Worm (Caenorhabditis elegans) whole organism, L2 larva: ENCODE results near the gene D1005.10.

Source experiments
- C34F6.9 ChIP-seq: fragments of 150-350 bp; optimal IDR thresholded peaks from 2 replicates; lab custom pipeline; 2014; ENCODE audit warnings: missing biosample characterization, missing genetic modification characterization
- F13H6.1 ChIP-seq: sonication (generic microtip); optimal IDR thresholded peaks from 2 replicates; lab custom pipeline; 2016; ENCODE audit warnings: missing genetic modification characterization, missing compliant biosample characterization
- Y55F3AM.14 ChIP-seq: fragments of 200-800 bp; sonication (Bioruptor generic); optimal IDR thresholded peaks from 2 replicates; lab custom pipeline; 2018; ENCODE audit warnings: mild to moderate bottlenecking, missing genetic modification characterization, missing compliant biosample characterization
- ZK546.5 ChIP-seq: sonication (generic microtip); optimal IDR thresholded peaks from 2 replicates; lab custom pipeline; 2017; ENCODE audit warnings: missing biosample characterization, missing genetic modification characterization
- alr-1 ChIP-seq: fragments of 150-350 bp; optimal IDR thresholded peaks from 2 replicates; lab custom pipeline; 2014; ENCODE audit warnings: missing biosample characterization, missing genetic modification characterization
- aly-2 ChIP-seq: fragments of 150-350 bp; optimal IDR thresholded peaks from 2 replicates; lab custom pipeline; 2014; ENCODE audit warnings: missing biosample characterization, missing genetic modification characterization
- ama-1 ChIP-seq: fragments of 150-350 bp; optimal IDR thresholded peaks from 2 replicates; lab custom pipeline; 2018; ENCODE audit warnings: inconsistent platforms
- blmp-1 ChIP-seq: sonication (generic microtip); optimal IDR thresholded peaks from 2 replicates; lab custom pipeline; 2017; ENCODE audit warnings: missing genetic modification characterization, mild to moderate bottlenecking, missing compliant biosample characterization, antibody characterized with exemption, moderate library complexity; ENCODE audit not compliant: insufficient read depth
- ceh-16 ChIP-seq: fragments of 150-350 bp; optimal IDR thresholded peaks from 2 replicates; lab custom pipeline; 2014; ENCODE audit warnings: missing biosample characterization, missing genetic modification characterization
- ceh-82 ChIP-seq: fragments of 150-350 bp; optimal IDR thresholded peaks from 2 replicates; lab custom pipeline; 2014; ENCODE audit warnings: missing biosample characterization, missing genetic modification characterization
- crh-2 ChIP-seq: sonication (generic microtip); optimal IDR thresholded peaks from 2 replicates; lab custom pipeline; 2017; ENCODE audit warnings: missing biosample characterization, missing genetic modification characterization
- egl-27 ChIP-seq: sonication (generic microtip); optimal IDR thresholded peaks from 3 replicates; lab custom pipeline; 2017; ENCODE audit warnings: missing biosample characterization, missing genetic modification reagents, missing genetic modification characterization
- elt-1 ChIP-seq: fragments of 150-350 bp; optimal IDR thresholded peaks from 2 replicates; lab custom pipeline; 2014; ENCODE audit warnings: missing biosample characterization, missing genetic modification characterization
- elt-3 ChIP-seq: sonication (generic microtip); optimal IDR thresholded peaks from 2 replicates; lab custom pipeline; 2017; ENCODE audit warnings: missing biosample characterization, missing genetic modification characterization
- fos-1 ChIP-seq: fragments of 150-350 bp; optimal IDR thresholded peaks from 2 replicates; lab custom pipeline; 2014; ENCODE audit warnings: missing biosample characterization, missing genetic modification characterization
- gmeb-1 ChIP-seq: fragments of 150-350 bp; optimal IDR thresholded peaks from 2 replicates; lab custom pipeline; 2014; ENCODE audit warnings: missing biosample characterization, missing genetic modification characterization
- lin-13 ChIP-seq: fragments of 150-350 bp; optimal IDR thresholded peaks from 2 replicates; lab custom pipeline; 2014; ENCODE audit warnings: missing biosample characterization, missing genetic modification reagents, missing genetic modification characterization
- lin-39 ChIP-seq: fragments of 150-350 bp; optimal IDR thresholded peaks from 2 replicates; lab custom pipeline; 2014; ENCODE audit warnings: missing biosample characterization, missing genetic modification reagents, missing genetic modification characterization
- lsy-2 ChIP-seq, 2 experiments: fragments of 150-350 bp in 1 of 2; sonication (generic microtip) in 1 of 2; optimal IDR thresholded peaks; 2 replicates each; lab custom pipeline; 2014 to 2017; ENCODE audit warnings: missing biosample characterization in 2 of 2, missing genetic modification characterization in 2 of 2
- mab-5 ChIP-seq: fragments of 150-350 bp; optimal IDR thresholded peaks from 2 replicates; lab custom pipeline; 2014; ENCODE audit warnings: missing biosample characterization, missing genetic modification characterization
- mbf-1 ChIP-seq: sonication (generic microtip); optimal IDR thresholded peaks from 2 replicates; lab custom pipeline; 2017; ENCODE audit warnings: missing biosample characterization, missing genetic modification characterization
- mdl-1 ChIP-seq, 2 experiments: fragments of 150-350 bp in 1 of 2; sonication (generic microtip) in 1 of 2; optimal IDR thresholded peaks; 2 replicates each; lab custom pipeline; 2017; ENCODE audit warnings: missing biosample characterization in 2 of 2, missing genetic modification characterization in 2 of 2
- nhr-10 ChIP-seq: sonication (generic microtip); optimal IDR thresholded peaks from 2 replicates; lab custom pipeline; 2017; ENCODE audit warnings: missing biosample characterization, missing genetic modification characterization
- nhr-11 ChIP-seq: fragments of 150-350 bp; optimal IDR thresholded peaks from 2 replicates; lab custom pipeline; 2014; ENCODE audit warnings: missing biosample characterization, missing genetic modification characterization
- nhr-12 ChIP-seq: fragments of 150-350 bp; optimal IDR thresholded peaks from 2 replicates; lab custom pipeline; 2014; ENCODE audit warnings: missing biosample characterization, missing genetic modification characterization
- nhr-129 ChIP-seq: fragments of 150-350 bp; optimal IDR thresholded peaks from 2 replicates; lab custom pipeline; 2014; ENCODE audit warnings: missing biosample characterization, missing genetic modification characterization
- nhr-21 ChIP-seq: fragments of 150-350 bp; optimal IDR thresholded peaks from 2 replicates; lab custom pipeline; 2014; ENCODE audit warnings: missing biosample characterization, missing genetic modification characterization
- nhr-23 ChIP-seq: fragments of 150-350 bp; optimal IDR thresholded peaks from 2 replicates; lab custom pipeline; 2014; ENCODE audit warnings: missing biosample characterization, missing genetic modification reagents, missing genetic modification characterization
- nhr-237 ChIP-seq: fragments of 150-350 bp; optimal IDR thresholded peaks from 2 replicates; lab custom pipeline; 2014; ENCODE audit warnings: missing biosample characterization, missing genetic modification characterization
- nhr-25 ChIP-seq: fragments of 150-350 bp; sonication (generic microtip); optimal IDR thresholded peaks from 3 replicates; lab custom pipeline; 2014; ENCODE audit warnings: missing biosample characterization, missing genetic modification characterization
- nhr-6 ChIP-seq: fragments of 150-350 bp; optimal IDR thresholded peaks from 2 replicates; lab custom pipeline; 2014; ENCODE audit warnings: missing biosample characterization, missing genetic modification characterization
- nhr-77 ChIP-seq: fragments of 150-350 bp; optimal IDR thresholded peaks from 2 replicates; lab custom pipeline; 2014; ENCODE audit warnings: missing biosample characterization, missing genetic modification characterization
- peb-1 ChIP-seq: fragments of 150-350 bp; optimal IDR thresholded peaks from 2 replicates; lab custom pipeline; 2014; ENCODE audit warnings: missing biosample characterization, missing genetic modification characterization
- sem-4 ChIP-seq: fragments of 150-350 bp; optimal IDR thresholded peaks from 2 replicates; lab custom pipeline; 2014; ENCODE audit warnings: missing biosample characterization, missing genetic modification reagents, missing genetic modification characterization
- skn-1 ChIP-seq: sonication (generic microtip); optimal IDR thresholded peaks from 2 replicates; lab custom pipeline; 2017; ENCODE audit warnings: missing biosample characterization, missing genetic modification characterization
- sma-3 ChIP-seq: sonication (generic microtip); optimal IDR thresholded peaks from 2 replicates; lab custom pipeline; 2016; ENCODE audit warnings: missing genetic modification reagents, missing genetic modification characterization, missing compliant biosample characterization
- sma-9 ChIP-seq, 2 experiments: fragments of 150-350 bp in 1 of 2; sonication (generic microtip) in 1 of 2; optimal IDR thresholded peaks; 2 replicates each; lab custom pipeline; 2014 to 2016; ENCODE audit warnings: missing genetic modification characterization in 2 of 2, mild to moderate bottlenecking in 1 of 2, missing biosample characterization in 1 of 2, missing compliant biosample characterization in 1 of 2, missing genetic modification reagents in 1 of 2, moderate library complexity in 1 of 2
- snpc-4 ChIP-seq: fragments of 150-350 bp; optimal IDR thresholded peaks from 2 replicates; lab custom pipeline; 2014; ENCODE audit warnings: missing biosample characterization, missing genetic modification characterization
- unc-39 ChIP-seq: fragments of 150-350 bp; optimal IDR thresholded peaks from 2 replicates; lab custom pipeline; 2014; ENCODE audit warnings: missing biosample characterization, missing genetic modification characterization
- unc-62 ChIP-seq: fragments of 150-350 bp; optimal IDR thresholded peaks from 2 replicates; lab custom pipeline; 2014; ENCODE audit warnings: missing biosample characterization, missing genetic modification reagents, missing genetic modification characterization
- zag-1 ChIP-seq: fragments of 150-350 bp; optimal IDR thresholded peaks from 2 replicates; lab custom pipeline; 2014; ENCODE audit warnings: missing biosample characterization, missing genetic modification characterization
- ztf-1 ChIP-seq: fragments of 200-800 bp; sonication (Bioruptor generic); conservative IDR thresholded peaks from 2 replicates; pipeline ENCODE4 v1.3.6; 2022; ENCODE audit warnings: missing genetic modification characterization, missing compliant biosample characterization
- ztf-11 ChIP-seq: sonication (generic microtip); optimal IDR thresholded peaks from 2 replicates; lab custom pipeline; 2017; ENCODE audit warnings: missing biosample characterization, missing genetic modification characterization
- ztf-4 ChIP-seq: fragments of 150-350 bp; optimal IDR thresholded peaks from 2 replicates; lab custom pipeline; 2014; ENCODE audit warnings: missing biosample characterization, missing genetic modification characterization

D1005.10 gene

DNA sequence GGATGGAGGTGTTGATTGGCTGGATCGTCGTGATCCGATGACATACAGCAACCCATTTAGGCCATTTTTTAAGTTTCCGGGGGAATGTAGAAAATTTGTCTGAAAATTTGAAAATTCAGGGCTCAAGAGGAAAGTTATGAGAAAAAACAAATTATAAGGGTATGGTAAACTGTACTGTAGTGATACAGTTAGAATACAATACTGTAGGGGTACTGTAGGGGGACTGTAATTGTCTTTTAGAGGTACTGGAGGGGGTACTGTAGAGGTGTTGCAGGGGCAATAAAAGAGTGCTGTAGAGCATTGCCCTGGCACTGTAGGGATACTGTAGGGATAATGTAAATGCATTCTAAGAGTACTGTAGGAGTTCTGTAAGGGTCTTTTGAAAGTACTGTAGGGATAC lies 21.3 kb downstream of the D1005.10 start, which contains the start of gene D1005.6:
Gene D1005.6 (minus strand): TSS at position 101 of the 400 bp plus-strand sequence.
- no peak for TF ChIP-seq mbf-1 (tag; lab: Kevin White, UChicago)
- no peak for TF ChIP-seq nhr-129 (tag; lab: Kevin White, UChicago)
- no peak for TF ChIP-seq peb-1
- TF ChIP-seq nhr-77, result no peak
- no peak for TF ChIP-seq nhr-12 (tag; lab: Kevin White, UChicago)
- TF ChIP-seq nhr-11 (tag; lab: Kevin White, UChicago), result no peak
- no peak for TF ChIP-seq nhr-237 (tag; lab: Kevin White, UChicago)
- TF ChIP-seq ZK546.5, result no peak
- no peak for TF ChIP-seq lin-39 (tag; lab: Kevin White, UChicago)
- no peak for TF ChIP-seq ama-1 (lab: Kevin White, UChicago)
- TF ChIP-seq lin-13 (GFP tag; lab: Kevin White, UChicago), result no peak
- no peak for TF ChIP-seq egl-27
- no peak for TF ChIP-seq elt-1 (tag; lab: Kevin White, UChicago)
- TF ChIP-seq zag-1 (tag; lab: Kevin White, UChicago), result no peak
- no peak for TF ChIP-seq alr-1 (tag; lab: Kevin White, UChicago)

DNA sequence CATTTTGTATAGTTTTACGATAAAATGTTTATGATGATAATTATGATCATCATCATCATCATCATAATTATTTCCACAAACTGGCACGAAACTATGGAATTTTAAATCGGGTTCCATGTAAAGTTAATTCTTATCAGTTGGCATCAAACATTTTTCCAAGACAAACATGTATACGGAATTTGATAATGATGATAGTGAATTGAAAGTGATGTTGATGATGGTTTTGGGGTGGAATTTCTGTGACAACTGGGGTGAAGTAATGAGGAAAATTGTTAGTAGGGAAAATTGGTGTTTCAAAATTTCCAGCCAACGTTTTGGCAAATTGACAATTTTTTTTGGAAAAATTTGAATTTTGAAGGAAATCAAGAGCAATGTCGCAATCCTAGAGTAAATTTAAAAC lies 26.2 kb downstream of the D1005.10 start:
- TF ChIP-seq blmp-1 (no peak), unc-62 (GFP tag; lab: Kevin White, UChicago) (no peak), lin-39 (tag; lab: Kevin White, UChicago) (no peak), C34F6.9 (no peak), ceh-82 (no peak), ZK546.5 (no peak), aly-2 (tag; lab: Kevin White, UChicago) (no peak), mab-5 (no peak), elt-1 (tag; lab: Kevin White, UChicago) (no peak), ztf-1 (GFP tag; lab: Robert Waterston, UW) (no peak), nhr-77 (no peak), sma-3 (GFP tag; lab: Kevin White, UChicago) (no peak), nhr-6 (no peak), F13H6.1 (tag; lab: Kevin White, UChicago) (no peak), ztf-4 (tag; lab: Kevin White, UChicago) (no peak), egl-27 (no peak), gmeb-1 (tag; lab: Kevin White, UChicago) (no peak), elt-3 (tag; lab: Kevin White, UChicago) (no peak), nhr-12 (tag; lab: Kevin White, UChicago) (no peak), lsy-2 (tag; optimal IDR thresholded peaks at IDR 0.05; lab: Kevin White, UChicago) (no peak)

DNA sequence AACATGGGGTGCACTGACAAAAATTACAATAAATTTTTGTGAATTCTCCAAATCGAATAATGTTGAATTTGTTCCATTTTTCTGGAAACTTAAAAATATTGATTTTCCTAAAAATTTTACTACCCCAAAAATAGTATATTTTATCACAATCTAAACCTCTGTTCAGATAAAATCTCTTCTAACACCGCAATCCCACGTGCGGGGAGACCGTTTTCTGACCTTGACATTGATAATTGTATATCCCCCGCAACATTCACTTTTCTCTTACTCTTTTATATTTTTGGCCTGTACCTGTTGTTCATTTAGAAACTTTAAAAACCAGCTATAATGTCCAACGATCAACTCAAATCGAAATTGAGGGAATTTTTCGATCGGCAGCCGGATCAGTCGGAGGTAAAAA lies 27.2 kb downstream of the D1005.10 start, which contains the start of gene D1005.2:
Gene D1005.2 (plus strand): TSS at position 230 of the 400 bp plus-strand sequence.
- no peak for TF ChIP-seq snpc-4 (tag; lab: Kevin White, UChicago)
- peak; percentile 24 for TF ChIP-seq sma-3 (GFP tag; lab: Kevin White, UChicago)
- TF ChIP-seq blmp-1, result peak; percentile 63
- TF ChIP-seq sma-9 (GFP tag; optimal IDR thresholded peaks at IDR 0.05; lab: Kevin White, UChicago), result peak; percentile 69
- TF ChIP-seq sma-9 (tag; optimal IDR thresholded peaks at IDR 0.05; lab: Kevin White, UChicago), result no peak
- peak in 1 of 2 experiments; percentile 5 for TF ChIP-seq mdl-1 (tag; optimal IDR thresholded peaks at IDR 0.05; lab: Kevin White, UChicago)
- no peak for TF ChIP-seq mbf-1 (tag; lab: Kevin White, UChicago)
- peak; percentile 20 for TF ChIP-seq nhr-25 (tag; lab: Kevin White, UChicago)

- TF ChIP-seq egl-27 (peak; percentile 33), snpc-4 (tag; lab: Kevin White, UChicago) (no peak), ceh-16 (tag; lab: Kevin White, UChicago) (no peak), nhr-23 (no peak), fos-1 (tag; lab: Kevin White, UChicago) (peak; percentile 85), skn-1 (tag; lab: Kevin White, UChicago) (peak; percentile 91), sem-4 (tag; lab: Kevin White, UChicago) (peak; percentile 37), nhr-25 (tag; lab: Kevin White, UChicago) (peak; percentile 55), nhr-237 (tag; lab: Kevin White, UChicago) (no peak), mab-5 (no peak), elt-1 (tag; lab: Kevin White, UChicago) (no peak), lin-39 (tag; lab: Kevin White, UChicago) (no peak), lin-13 (GFP tag; lab: Kevin White, UChicago) (peak; percentile 21), F13H6.1 (tag; lab: Kevin White, UChicago) (peak; percentile 88), mdl-1 (tag; optimal IDR thresholded peaks at IDR 0.05; lab: Kevin White, UChicago) (peak in 1 of 2 experiments; percentile 21), Y55F3AM.14 (GFP tag; lab: Kevin White, UChicago) (peak; percentile 21), gmeb-1 (tag; lab: Kevin White, UChicago) (peak; percentile 8), C34F6.9 (peak; percentile 36), nhr-10 (tag; lab: Kevin White, UChicago) (no peak), nhr-129 (tag; lab: Kevin White, UChicago) (peak; percentile 87), ztf-4 (tag; lab: Kevin White, UChicago) (peak; percentile 67), nhr-11 (tag; lab: Kevin White, UChicago) (no peak), crh-2 (tag; lab: Kevin White, UChicago) (peak; percentile 78), unc-39 (tag; lab: Kevin White, UChicago) (no peak), ztf-11 (tag; lab: Kevin White, UChicago) (no peak), nhr-6 (peak; percentile 32), sma-3 (GFP tag; lab: Kevin White, UChicago) (peak; percentile 43), nhr-21 (tag; lab: Kevin White, UChicago) (peak; percentile 4)
Measured at ce11 chrX:1456350-1457080, 29.5 kb downstream of the D1005.10 start.
